Worm (Caenorhabditis elegans) whole organism, late embryonic: ENCODE measurements around the gene F35E8.7.

ENCODE experiments used
- C38D4.7 ChIP-seq: fragments of 200-800 bp; sonication (Bioruptor generic); optimal IDR thresholded peaks from 2 replicates; lab custom pipeline; 2018; ENCODE audit warnings: mild to moderate bottlenecking, missing genetic modification characterization, moderate library complexity, missing compliant biosample characterization
- F13H6.1 ChIP-seq: sonication (generic microtip); optimal IDR thresholded peaks from 2 replicates; lab custom pipeline; 2016; ENCODE audit warnings: missing genetic modification characterization, missing compliant biosample characterization
- K02D7.2 ChIP-seq: sonication (generic microtip); optimal IDR thresholded peaks from 2 replicates; lab custom pipeline; 2017; ENCODE audit warnings: mild to moderate bottlenecking, missing genetic modification characterization, missing compliant biosample characterization
- T23F11.4 ChIP-seq: fragments of 200-800 bp; sonication (Bioruptor generic); optimal IDR thresholded peaks from 2 replicates; lab custom pipeline; 2018; ENCODE audit warnings: mild to moderate bottlenecking, missing genetic modification characterization, missing compliant biosample characterization
- Y22D7AL.16 ChIP-seq: sonication (generic microtip); optimal IDR thresholded peaks from 2 replicates; lab custom pipeline; 2016; ENCODE audit warnings: missing genetic modification characterization, missing compliant biosample characterization
- ahr-1 ChIP-seq: sonication (generic microtip); optimal IDR thresholded peaks from 2 replicates; lab custom pipeline; 2016; ENCODE audit warnings: missing genetic modification characterization, missing compliant biosample characterization
- ceh-14 ChIP-seq: sonication (generic microtip); optimal IDR thresholded peaks from 2 replicates; lab custom pipeline; 2016; ENCODE audit warnings: missing genotype, missing genetic modification characterization, missing compliant biosample characterization
- ceh-19 ChIP-seq: fragments of 200-800 bp; sonication (Bioruptor generic); optimal IDR thresholded peaks from 2 replicates; lab custom pipeline; 2018; ENCODE audit warnings: mild to moderate bottlenecking, missing genetic modification characterization, missing compliant biosample characterization
- ceh-22 ChIP-seq: sonication (generic microtip); optimal IDR thresholded peaks from 2 replicates; lab custom pipeline; 2017; ENCODE audit warnings: missing biosample characterization, missing genetic modification characterization
- ceh-34 ChIP-seq: sonication (generic microtip); optimal IDR thresholded peaks from 2 replicates; lab custom pipeline; 2016; ENCODE audit warnings: mild to moderate bottlenecking, missing genetic modification characterization, missing compliant biosample characterization
- ceh-48 ChIP-seq: sonication (generic microtip); optimal IDR thresholded peaks from 2 replicates; lab custom pipeline; 2016; ENCODE audit warnings: missing genetic modification characterization, inconsistent platforms, missing compliant biosample characterization
- ceh-6 ChIP-seq: fragments of 200-800 bp; sonication (Bioruptor generic); optimal IDR thresholded peaks from 2 replicates; lab custom pipeline; 2018; ENCODE audit warnings: mild to moderate bottlenecking, missing genetic modification characterization, missing compliant biosample characterization
- ceh-9 ChIP-seq: sonication (generic microtip); optimal IDR thresholded peaks from 2 replicates; lab custom pipeline; 2016; ENCODE audit warnings: mild to moderate bottlenecking, missing genetic modification characterization, inconsistent platforms, missing compliant biosample characterization
- dmd-4 ChIP-seq: sonication (generic microtip); optimal IDR thresholded peaks from 2 replicates; lab custom pipeline; 2016; ENCODE audit warnings: borderline replicate concordance, missing genetic modification characterization, missing compliant biosample characterization
- elt-4 ChIP-seq: sonication (generic microtip); optimal IDR thresholded peaks from 2 replicates; lab custom pipeline; 2016; ENCODE audit warnings: missing genetic modification characterization, missing compliant biosample characterization
- ets-4 ChIP-seq: sonication (generic microtip); optimal IDR thresholded peaks from 2 replicates; lab custom pipeline; 2016; ENCODE audit warnings: missing genetic modification characterization, missing compliant biosample characterization
- fkh-10 ChIP-seq: fragments of 150-350 bp; optimal IDR thresholded peaks from 2 replicates; lab custom pipeline; 2014; ENCODE audit warnings: missing biosample characterization, missing genetic modification reagents, missing genetic modification characterization
- gmeb-2 ChIP-seq: sonication (generic microtip); optimal IDR thresholded peaks from 2 replicates; lab custom pipeline; 2016; ENCODE audit warnings: missing genetic modification characterization, inconsistent platforms, missing compliant biosample characterization
- hlh-13 ChIP-seq: fragments of 200-800 bp; sonication (Bioruptor generic); optimal IDR thresholded peaks from 2 replicates; lab custom pipeline; 2018; ENCODE audit warnings: mild to moderate bottlenecking, missing genetic modification characterization, missing compliant biosample characterization
- hlh-15 ChIP-seq: sonication (generic microtip); optimal IDR thresholded peaks from 2 replicates; lab custom pipeline; 2016; ENCODE audit warnings: missing genetic modification characterization, missing compliant biosample characterization
- lin-11 ChIP-seq: fragments of 200-800 bp; sonication (Bioruptor generic); optimal IDR thresholded peaks from 2 replicates; lab custom pipeline; 2018; ENCODE audit warnings: mild to moderate bottlenecking, missing genetic modification characterization, missing compliant biosample characterization
- madf-2 ChIP-seq: sonication (generic microtip); optimal IDR thresholded peaks from 2 replicates; lab custom pipeline; 2017; ENCODE audit warnings: missing genetic modification characterization, missing compliant biosample characterization
- mec-3 ChIP-seq: sonication (generic microtip); optimal IDR thresholded peaks from 2 replicates; lab custom pipeline; 2016; ENCODE audit warnings: borderline replicate concordance, missing genetic modification characterization, missing compliant biosample characterization
- nfya-1 ChIP-seq: sonication (generic microtip); optimal IDR thresholded peaks from 2 replicates; lab custom pipeline; 2017; ENCODE audit warnings: missing genetic modification characterization, mild to moderate bottlenecking, missing compliant biosample characterization, antibody characterized with exemption, moderate library complexity
- nhr-11 ChIP-seq: fragments of 150-350 bp; optimal IDR thresholded peaks from 2 replicates; lab custom pipeline; 2014; ENCODE audit warnings: missing biosample characterization, missing genetic modification characterization
- nhr-232 ChIP-seq: sonication (generic microtip); optimal IDR thresholded peaks from 2 replicates; lab custom pipeline; 2016; ENCODE audit warnings: missing genetic modification characterization, missing compliant biosample characterization
- pag-3 ChIP-seq: sonication (generic microtip); optimal IDR thresholded peaks from 2 replicates; lab custom pipeline; 2016; ENCODE audit warnings: missing compliant biosample characterization, missing genetic modification characterization, borderline replicate concordance
- pat-9 ChIP-seq: fragments of 200-800 bp; sonication (Bioruptor generic); optimal IDR thresholded peaks from 2 replicates; lab custom pipeline; 2018; ENCODE audit warnings: mild to moderate bottlenecking, missing genetic modification characterization, moderate library complexity, missing compliant biosample characterization
- pha-2 ChIP-seq: sonication (generic microtip); optimal IDR thresholded peaks from 2 replicates; lab custom pipeline; 2017; ENCODE audit warnings: mild to moderate bottlenecking, missing genetic modification characterization, missing compliant biosample characterization
- pha-4 ChIP-seq: fragments of 150-350 bp; optimal IDR thresholded peaks from 2 replicates; lab custom pipeline; 2018; ENCODE audit warnings: missing biosample characterization, missing genetic modification reagents, missing genetic modification characterization
- pqm-1 ChIP-seq: sonication (generic microtip); optimal IDR thresholded peaks from 2 replicates; lab custom pipeline; 2016; ENCODE audit warnings: missing genetic modification characterization, missing compliant biosample characterization
- ref-2 ChIP-seq: sonication (generic microtip); optimal IDR thresholded peaks from 2 replicates; lab custom pipeline; 2016; ENCODE audit warnings: missing genetic modification characterization, missing compliant biosample characterization
- rnt-1 ChIP-seq: sonication (generic microtip); optimal IDR thresholded peaks from 2 replicates; lab custom pipeline; 2016; ENCODE audit warnings: missing genetic modification characterization, missing compliant biosample characterization
- sox-2 ChIP-seq: fragments of 200-800 bp; sonication (Bioruptor generic); IDR thresholded peaks from 2 replicates; pipeline ENCODE4 v1.3.6; 2022; ENCODE audit warnings: missing genetic modification reagents, missing genetic modification characterization, missing compliant biosample characterization
- sox-4 ChIP-seq: sonication (generic microtip); optimal IDR thresholded peaks from 2 replicates; lab custom pipeline; 2017; ENCODE audit warnings: mild to moderate bottlenecking, missing genetic modification characterization, inconsistent platforms, missing compliant biosample characterization
- tbx-7 ChIP-seq: sonication (generic microtip); optimal IDR thresholded peaks from 2 replicates; lab custom pipeline; 2016; ENCODE audit warnings: missing genotype, missing genetic modification characterization, missing compliant biosample characterization
- ttx-3 ChIP-seq: sonication (generic microtip); optimal IDR thresholded peaks from 2 replicates; lab custom pipeline; 2016; ENCODE audit warnings: missing genetic modification reagents, missing genetic modification characterization, missing compliant biosample characterization
- unc-3 ChIP-seq, 2 experiments: fragments of 200-800 bp in 1 of 2; sonication (Bioruptor generic) in 1 of 2; sonication (generic microtip) in 1 of 2; conservative IDR thresholded peaks in 1 of 2; optimal IDR thresholded peaks in 1 of 2; 2 replicates each; pipeline versions ENCODE4 v1.3.6 to Lab custom; 2016 to 2022; ENCODE audit warnings: missing compliant biosample characterization in 2 of 2, missing genetic modification characterization in 2 of 2, missing genetic modification reagents in 1 of 2
- unc-42 ChIP-seq: sonication (generic microtip); optimal IDR thresholded peaks from 2 replicates; lab custom pipeline; 2016; ENCODE audit warnings: missing genotype, missing genetic modification characterization, missing compliant biosample characterization
- unc-55 ChIP-seq: sonication (generic microtip); optimal IDR thresholded peaks from 2 replicates; lab custom pipeline; 2017; ENCODE audit warnings: missing biosample characterization, missing genetic modification reagents, missing genetic modification characterization
- zip-5 ChIP-seq: sonication (generic microtip); optimal IDR thresholded peaks from 2 replicates; lab custom pipeline; 2016; ENCODE audit warnings: missing genetic modification characterization, missing compliant biosample characterization
- ztf-16 ChIP-seq: sonication (generic microtip); optimal IDR thresholded peaks from 2 replicates; lab custom pipeline; 2017; ENCODE audit warnings: missing genetic modification characterization, missing compliant biosample characterization

F35E8.7 gene

DNA sequence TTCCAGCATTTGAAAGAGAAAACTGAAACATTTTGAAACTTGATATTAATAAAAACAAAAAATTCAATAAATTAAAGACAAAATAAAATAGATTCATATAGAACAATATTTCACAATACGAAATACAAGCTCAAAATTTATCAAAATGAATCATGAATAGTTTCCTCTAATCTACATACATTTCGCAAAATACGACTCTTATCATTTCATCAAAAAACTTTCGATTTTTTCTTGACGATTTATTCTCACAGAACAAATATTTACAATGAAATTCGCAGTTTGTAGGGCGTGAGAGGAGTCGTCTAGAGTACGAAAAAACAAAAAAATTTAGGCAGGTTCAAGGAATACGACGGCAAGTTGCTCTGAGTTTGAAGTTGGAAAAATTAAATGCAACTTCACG, 23.7 kb upstream of the F35E8.7 start:
- TF ChIP-seq ceh-14 (no peak), hlh-15 (tag; lab: Kevin White, UChicago) (no peak), K02D7.2 (tag; lab: Kevin White, UChicago) (no peak), nfya-1 (tag; lab: Kevin White, UChicago) (no peak), unc-3 (GFP tag; conservative IDR thresholded peaks at IDR 0.05; lab: Robert Waterston, UW) (no peak), unc-3 (tag; optimal IDR thresholded peaks at IDR 0.05; lab: Kevin White, UChicago) (no peak), sox-2 (no peak), unc-55 (GFP tag; lab: Kevin White, UChicago) (no peak), pha-2 (no peak), elt-4 (tag; lab: Kevin White, UChicago) (no peak), mec-3 (tag; lab: Kevin White, UChicago) (no peak), madf-2 (no peak), ets-4 (tag; lab: Kevin White, UChicago) (no peak), pag-3 (tag; lab: Kevin White, UChicago) (no peak), pha-4 (tag; lab: Kevin White, UChicago) (no peak), zip-5 (tag; lab: Kevin White, UChicago) (no peak), dmd-4 (tag; lab: Kevin White, UChicago) (no peak), ceh-19 (GFP tag; lab: Kevin White, UChicago) (no peak), ttx-3 (tag; lab: Kevin White, UChicago) (no peak), pat-9 (tag; lab: Kevin White, UChicago) (no peak), ahr-1 (no peak)

DNA sequence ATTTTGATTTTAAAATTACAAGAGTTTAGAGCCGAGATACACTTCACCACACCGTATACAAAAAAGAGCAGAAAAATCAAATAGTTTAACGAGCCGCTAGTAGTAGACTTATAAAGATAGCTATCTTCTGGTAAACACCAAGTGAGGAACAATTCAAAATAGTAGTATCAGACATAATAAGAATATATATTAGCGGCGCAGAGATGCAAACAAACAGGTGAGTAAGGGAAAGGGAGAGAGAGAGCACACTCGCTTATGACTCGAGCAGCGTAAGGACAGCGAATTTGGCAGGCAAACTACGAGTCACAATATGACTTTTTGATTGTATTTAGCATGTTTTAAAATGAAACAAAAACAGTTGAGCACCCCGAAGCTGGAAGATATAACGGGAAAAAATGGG, 22.5 kb upstream of the F35E8.7 start:
- TF ChIP-seq mec-3 (tag; lab: Kevin White, UChicago) (no peak), pha-2 (no peak), K02D7.2 (tag; lab: Kevin White, UChicago) (no peak), hlh-13 (GFP tag; lab: Kevin White, UChicago) (no peak), zip-5 (tag; lab: Kevin White, UChicago) (no peak), ceh-48 (tag; lab: Kevin White, UChicago) (no peak)

DNA sequence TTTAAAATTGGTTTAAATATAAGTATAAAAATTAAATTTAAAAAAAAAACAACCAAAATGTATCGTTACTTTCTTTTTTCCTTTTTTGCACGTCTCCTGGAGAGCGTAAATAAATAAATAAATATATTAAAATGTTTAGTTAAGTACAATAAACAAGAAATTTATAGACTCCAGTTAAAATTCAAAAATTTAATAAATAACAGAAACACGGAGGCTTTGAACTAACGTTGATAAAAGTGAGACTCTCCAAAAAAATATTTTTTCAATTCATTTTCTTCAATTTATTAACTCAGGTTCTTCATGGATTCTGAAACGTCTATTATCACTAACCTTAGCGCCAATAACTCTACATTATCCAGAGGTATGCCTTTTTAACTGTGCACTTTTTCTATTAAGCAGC, 22.1 kb upstream of the F35E8.7 start, which contains the start of gene T06C12.12:
TSS of gene T06C12.12 (plus strand) at position 301 of the 400 bp plus-strand sequence.
- TF ChIP-seq pqm-1 (tag; lab: Kevin White, UChicago) (no peak), ceh-9 (no peak), ceh-22 (tag; lab: Kevin White, UChicago) (no peak), nhr-232 (tag; lab: Kevin White, UChicago) (no peak), fkh-10 (no peak), ets-4 (tag; lab: Kevin White, UChicago) (no peak), nhr-11 (no peak)

DNA sequence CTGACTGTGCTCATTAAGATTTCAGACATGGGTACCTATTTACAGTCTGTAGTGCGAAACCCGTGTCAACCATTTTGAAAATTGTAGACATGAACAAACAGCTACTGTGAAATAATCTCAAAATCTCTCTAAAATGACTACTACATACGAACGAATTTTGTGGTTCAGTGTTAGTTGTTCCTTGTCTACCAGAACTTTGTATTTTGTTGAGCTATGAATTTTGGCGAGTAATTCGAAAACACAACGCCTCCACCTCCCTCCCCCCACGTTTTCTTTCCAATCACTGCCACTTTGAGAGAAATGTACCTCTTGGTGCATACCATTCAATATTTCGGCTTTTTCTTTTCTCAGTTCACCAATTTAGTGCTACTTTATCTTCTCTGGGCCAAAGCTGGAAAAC, 21.1 kb upstream of the F35E8.7 start, which contains the start of gene T06C12.11:
TSS of gene T06C12.11 (plus strand) at position 301 of the 400 bp plus-strand sequence.
- TF ChIP-seq sox-4 (tag; lab: Kevin White, UChicago), result no peak
- no peak for TF ChIP-seq ref-2 (tag; lab: Kevin White, UChicago)
- no peak for TF ChIP-seq lin-11

DNA sequence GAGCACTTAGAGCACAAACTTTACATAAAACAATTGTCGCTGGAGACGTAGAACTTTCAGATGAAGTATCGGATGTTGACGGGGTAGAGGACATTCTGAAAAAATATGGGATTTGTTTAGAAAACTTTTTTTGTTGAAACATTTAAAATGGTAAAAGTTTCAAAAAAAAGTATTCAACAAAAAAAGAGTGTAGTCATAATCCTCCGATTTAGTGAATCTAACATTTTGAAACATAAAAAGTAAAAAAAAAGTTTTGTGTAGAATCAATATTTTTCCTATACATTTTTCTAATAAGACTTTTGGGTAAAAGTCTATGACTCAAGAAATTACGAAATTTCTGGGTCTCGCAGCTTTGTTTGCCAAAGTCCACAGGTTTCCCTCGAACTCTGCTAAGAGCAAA, 17.1 kb upstream of the F35E8.7 start, which contains the start of gene nhr-213:
TSS of gene nhr-213 (minus strand) at position 101 of the 400 bp plus-strand sequence.
- TF ChIP-seq rnt-1 (tag; lab: Kevin White, UChicago) (no peak), ahr-1 (no peak), ztf-16 (tag; lab: Kevin White, UChicago) (no peak), ceh-14 (no peak), ceh-34 (tag; lab: Kevin White, UChicago) (no peak), pqm-1 (tag; lab: Kevin White, UChicago) (no peak), gmeb-2 (tag; lab: Kevin White, UChicago) (no peak), unc-42 (tag; lab: Kevin White, UChicago) (no peak), ref-2 (tag; lab: Kevin White, UChicago) (no peak), C38D4.7 (GFP tag; lab: Kevin White, UChicago) (no peak), madf-2 (no peak), Y22D7AL.16 (no peak), T23F11.4 (GFP tag; lab: Kevin White, UChicago) (no peak), ceh-6 (no peak), tbx-7 (tag; lab: Kevin White, UChicago) (no peak), F13H6.1 (no peak), sox-4 (tag; lab: Kevin White, UChicago) (no peak)
